Fruit fly (Drosophila melanogaster): Measurements from ENCODE around the gene Nubp1.
A peak's percentile ranks its signal among the peaks of the same experiment; 100 is the strongest.

Gene Nubp1

DNA sequence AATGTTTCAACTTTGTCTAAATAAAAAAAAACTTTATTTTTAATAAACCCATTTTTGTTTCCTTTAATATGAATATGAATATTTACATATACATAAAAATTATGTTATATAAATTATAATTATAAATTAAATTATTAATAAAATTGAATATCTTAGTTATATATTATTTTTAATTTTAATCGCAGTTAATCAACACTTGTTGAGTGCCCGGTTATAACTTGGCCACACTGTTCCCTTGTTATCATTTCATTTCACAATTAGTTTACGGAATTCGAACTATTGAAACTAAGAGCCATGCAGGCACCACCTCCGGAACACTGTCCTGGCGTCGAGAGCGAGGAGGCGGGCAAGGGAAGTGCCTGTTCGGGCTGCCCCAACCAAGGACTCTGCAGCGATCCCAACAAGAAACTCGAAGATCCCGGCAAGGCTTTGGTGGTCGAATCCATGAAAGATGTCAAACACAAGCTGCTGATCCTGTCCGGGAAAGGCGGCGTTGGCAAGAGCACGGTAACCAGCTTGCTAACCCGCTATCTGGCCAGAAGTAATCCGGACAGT is at the start of gene Nubp1:
Gene Nubp1, plus strand, starts transcription at position 213 of the 555 bp plus-strand sequence.
- TF ChIP-seq psq (optimal IDR thresholded peaks at IDR 0.05) (no peak), usp (GFP tag; optimal IDR thresholded peaks at IDR 0.05) (no peak), EcR (GFP tag; optimal IDR thresholded peaks at IDR 0.05) (no peak), pan (optimal IDR thresholded peaks at IDR 0.05) (no peak), CG8478 (optimal IDR thresholded peaks at IDR 0.05) (no peak), Dll (optimal IDR thresholded peaks at IDR 0.05) (no peak)

- TF ChIP-seq EcR (GFP tag; optimal IDR thresholded peaks at IDR 0.05): no peak
- TF ChIP-seq usp (GFP tag; optimal IDR thresholded peaks at IDR 0.05): no peak
- no peak for TF ChIP-seq CG8478 (optimal IDR thresholded peaks at IDR 0.05)
- no peak for TF ChIP-seq psq (optimal IDR thresholded peaks at IDR 0.05)
- TF ChIP-seq Dll (optimal IDR thresholded peaks at IDR 0.05): no peak
- TF ChIP-seq pan (optimal IDR thresholded peaks at IDR 0.05): no peak
Measured at dm6 chr2L:16683958-16684877, 48.1 kb upstream of the Nubp1 start, which contains the start of gene CG31807. CG31807 (minus strand) TSS chr2L:16684008.

DNA sequence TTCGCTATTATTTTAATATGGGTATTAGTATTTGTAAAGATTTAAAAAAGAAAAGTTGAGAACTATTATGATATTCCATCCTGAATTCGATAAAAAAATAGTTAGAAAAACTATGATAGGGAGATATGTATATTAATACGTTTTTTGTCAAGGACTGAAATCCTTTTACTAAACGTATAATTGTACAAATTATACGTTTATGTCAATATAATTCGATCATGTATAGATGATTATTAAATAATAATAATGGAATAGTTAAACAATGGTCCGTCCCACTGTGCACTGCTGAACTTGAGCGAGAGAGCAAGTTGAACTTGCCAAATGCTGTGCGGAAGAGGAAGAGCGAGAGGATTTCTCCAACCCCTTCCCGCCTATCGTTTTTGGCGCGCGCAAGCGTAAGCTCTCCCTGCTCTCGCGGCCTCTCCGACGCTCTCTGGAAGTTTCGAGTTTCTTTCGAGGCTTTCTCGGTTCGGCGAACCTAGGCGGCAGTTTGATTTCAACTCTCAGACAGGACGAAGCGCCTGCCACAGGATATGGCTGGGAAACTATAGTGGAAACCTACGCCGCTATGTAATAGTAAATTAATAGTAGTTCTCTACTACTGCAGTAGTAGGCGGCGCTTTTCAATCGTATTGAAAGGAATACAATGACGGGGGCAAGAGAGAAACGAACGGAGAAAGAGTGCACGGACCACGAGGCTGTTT is 47.3 kb upstream of the Nubp1 start:
- TF ChIP-seq EcR (GFP tag; optimal IDR thresholded peaks at IDR 0.05): peak in 1 of 2 experiments; percentile 65
- no peak for TF ChIP-seq Dll (optimal IDR thresholded peaks at IDR 0.05)
- no peak for TF ChIP-seq CG8478 (optimal IDR thresholded peaks at IDR 0.05)

DNA sequence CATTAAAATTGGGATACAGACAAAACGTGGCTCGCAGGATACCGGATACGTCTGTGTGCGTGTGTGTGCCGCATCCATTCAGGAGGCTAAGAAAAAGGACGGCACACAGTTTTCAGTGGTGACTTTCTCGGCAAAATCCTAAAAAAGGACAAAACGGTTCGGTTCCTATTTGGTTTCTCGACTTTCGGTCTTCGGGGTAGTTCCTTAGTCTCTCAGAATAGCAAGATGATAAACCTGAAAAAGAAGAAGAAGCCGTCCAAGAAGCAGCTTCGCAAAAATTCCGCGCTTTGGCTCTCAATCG is 46.8 kb upstream of the Nubp1 start:
- TF ChIP-seq EcR (GFP tag; optimal IDR thresholded peaks at IDR 0.05): no peak
- no peak for TF ChIP-seq Dll (optimal IDR thresholded peaks at IDR 0.05)
- TF ChIP-seq CG8478 (optimal IDR thresholded peaks at IDR 0.05): no peak
- no peak for TF ChIP-seq psq (optimal IDR thresholded peaks at IDR 0.05)
- TF ChIP-seq usp (GFP tag; optimal IDR thresholded peaks at IDR 0.05): no peak
- TF ChIP-seq pan (optimal IDR thresholded peaks at IDR 0.05): no peak

- TF ChIP-seq pan (optimal IDR thresholded peaks at IDR 0.05) (no peak), psq (optimal IDR thresholded peaks at IDR 0.05) (no peak), CG8478 (optimal IDR thresholded peaks at IDR 0.05) (no peak), usp (GFP tag; optimal IDR thresholded peaks at IDR 0.05) (no peak), EcR (GFP tag; optimal IDR thresholded peaks at IDR 0.05) (no peak), Dll (optimal IDR thresholded peaks at IDR 0.05) (no peak)
Measured at dm6 chr2L:16686412-16687043, 45.8 kb upstream of the Nubp1 start.

dm6 chr2L:16687863-16688262 is 44.5 kb upstream of the Nubp1 start:
- TF ChIP-seq EcR (GFP tag; optimal IDR thresholded peaks at IDR 0.05): no peak
- no peak for TF ChIP-seq Dll (optimal IDR thresholded peaks at IDR 0.05)
- no peak for TF ChIP-seq pan (optimal IDR thresholded peaks at IDR 0.05)
- TF ChIP-seq usp (GFP tag; optimal IDR thresholded peaks at IDR 0.05): no peak
- no peak for TF ChIP-seq psq (optimal IDR thresholded peaks at IDR 0.05)
- no peak for TF ChIP-seq CG8478 (optimal IDR thresholded peaks at IDR 0.05)

DNA sequence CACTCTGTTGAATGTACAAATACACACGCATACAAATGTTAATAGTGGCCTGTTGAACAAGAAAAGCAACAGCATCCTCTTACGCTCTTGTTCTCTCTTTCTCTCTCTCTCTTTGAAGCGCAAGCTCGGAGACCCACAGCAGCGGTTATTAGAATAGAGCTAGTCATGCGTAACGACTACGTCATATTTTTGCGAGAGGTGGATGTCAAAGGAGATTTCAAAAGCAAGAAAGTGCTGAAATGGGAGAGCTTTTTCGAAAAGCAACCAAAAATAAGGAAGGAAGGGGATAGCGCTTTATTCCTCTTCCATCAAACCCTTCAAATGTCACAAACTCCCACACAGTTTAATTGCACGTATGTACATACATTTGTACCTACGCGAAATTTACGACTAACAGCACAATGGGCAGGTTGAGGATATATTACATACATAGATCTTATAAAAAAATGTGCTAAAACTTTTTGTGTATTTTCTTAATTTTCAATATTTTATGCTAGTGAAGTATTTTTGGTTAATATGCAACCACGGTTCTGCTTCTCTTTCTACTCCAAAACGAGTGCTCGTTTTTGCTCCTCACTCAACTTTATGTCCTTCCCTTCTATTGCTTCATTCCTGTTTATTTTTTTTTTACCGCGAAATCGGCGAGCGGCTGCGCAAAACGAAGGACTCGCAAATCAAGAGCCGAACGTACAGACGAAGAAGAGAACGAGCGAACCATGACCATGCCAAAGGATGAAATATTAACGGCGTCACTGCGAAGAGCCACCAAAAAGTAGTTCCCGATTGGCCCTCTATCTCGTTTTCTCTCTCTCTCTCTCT is 42.3 kb upstream of the Nubp1 start:
- TF ChIP-seq pan (optimal IDR thresholded peaks at IDR 0.05) (no peak), Dll (optimal IDR thresholded peaks at IDR 0.05) (no peak), EcR (GFP tag; optimal IDR thresholded peaks at IDR 0.05) (no peak), CG8478 (optimal IDR thresholded peaks at IDR 0.05) (no peak), psq (optimal IDR thresholded peaks at IDR 0.05) (no peak), usp (GFP tag; optimal IDR thresholded peaks at IDR 0.05) (no peak)

DNA sequence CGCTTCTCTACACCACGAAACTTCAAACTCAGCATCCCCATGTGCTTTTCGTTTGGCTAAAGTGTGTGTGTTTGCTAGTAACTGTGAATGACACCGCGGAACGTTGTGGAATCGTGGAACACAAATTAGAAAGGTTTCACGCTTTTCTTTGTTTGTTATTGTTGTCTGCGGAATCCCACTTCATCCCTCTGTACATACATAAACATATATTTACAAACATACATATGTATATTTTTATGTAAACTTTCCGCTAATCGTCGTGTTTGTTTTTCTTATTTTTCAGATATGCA is 41.8 kb upstream of the Nubp1 start:
- TF ChIP-seq EcR (GFP tag; optimal IDR thresholded peaks at IDR 0.05) (no peak), Dll (optimal IDR thresholded peaks at IDR 0.05) (no peak), pan (optimal IDR thresholded peaks at IDR 0.05) (no peak), CG8478 (optimal IDR thresholded peaks at IDR 0.05) (no peak), psq (optimal IDR thresholded peaks at IDR 0.05) (no peak), usp (GFP tag; optimal IDR thresholded peaks at IDR 0.05) (no peak)

dm6 chr2L:16703008-16703510 is 29.3 kb upstream of the Nubp1 start:
- no peak for TF ChIP-seq CG8478 (optimal IDR thresholded peaks at IDR 0.05)
- TF ChIP-seq usp (GFP tag; optimal IDR thresholded peaks at IDR 0.05): no peak
- no peak for TF ChIP-seq psq (optimal IDR thresholded peaks at IDR 0.05)
- TF ChIP-seq EcR (GFP tag; optimal IDR thresholded peaks at IDR 0.05): no peak
- no peak for TF ChIP-seq Dll (optimal IDR thresholded peaks at IDR 0.05)
- no peak for TF ChIP-seq pan (optimal IDR thresholded peaks at IDR 0.05)

DNA sequence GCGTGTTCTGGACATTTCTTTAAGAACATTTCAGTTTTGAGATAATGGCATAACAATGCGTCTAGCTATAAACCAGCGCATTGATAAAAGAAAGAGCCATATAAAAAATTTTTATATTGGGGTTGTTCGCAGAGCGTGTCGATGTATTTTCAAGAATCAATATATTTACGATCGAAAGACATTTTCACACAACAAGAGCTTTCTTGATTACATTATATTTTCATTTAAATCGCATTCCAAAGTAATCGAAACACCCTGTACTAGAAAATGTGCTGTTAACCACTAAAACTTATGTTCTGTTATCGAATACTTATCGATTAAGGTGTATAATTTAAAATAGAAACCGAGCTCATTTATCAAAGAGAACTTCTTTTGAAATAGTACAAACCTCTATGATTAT is 28.6 kb upstream of the Nubp1 start:
- TF ChIP-seq psq (optimal IDR thresholded peaks at IDR 0.05): no peak
- TF ChIP-seq EcR (GFP tag; optimal IDR thresholded peaks at IDR 0.05): no peak
- no peak for TF ChIP-seq CG8478 (optimal IDR thresholded peaks at IDR 0.05)
- no peak for TF ChIP-seq pan (optimal IDR thresholded peaks at IDR 0.05)
- no peak for TF ChIP-seq usp (GFP tag; optimal IDR thresholded peaks at IDR 0.05)
- TF ChIP-seq Dll (optimal IDR thresholded peaks at IDR 0.05): no peak
